Worm (Caenorhabditis elegans) whole organism, L3 larva: ENCODE results near the gene rcq-5.

Experiments
- daf-12 ChIP-seq: fragments of 150-350 bp; optimal IDR thresholded peaks from 2 replicates; lab custom pipeline; 2014; ENCODE audit warnings: missing biosample characterization, missing genetic modification reagents, missing genetic modification characterization
- nhr-67 ChIP-seq: fragments of 150-350 bp; optimal IDR thresholded peaks from 2 replicates; lab custom pipeline; 2014; ENCODE audit warnings: missing biosample characterization, missing genetic modification characterization
- ztf-11 ChIP-seq: fragments of 150-350 bp; optimal IDR thresholded peaks from 2 replicates; lab custom pipeline; 2014; ENCODE audit warnings: missing biosample characterization, missing genetic modification characterization

DNA sequence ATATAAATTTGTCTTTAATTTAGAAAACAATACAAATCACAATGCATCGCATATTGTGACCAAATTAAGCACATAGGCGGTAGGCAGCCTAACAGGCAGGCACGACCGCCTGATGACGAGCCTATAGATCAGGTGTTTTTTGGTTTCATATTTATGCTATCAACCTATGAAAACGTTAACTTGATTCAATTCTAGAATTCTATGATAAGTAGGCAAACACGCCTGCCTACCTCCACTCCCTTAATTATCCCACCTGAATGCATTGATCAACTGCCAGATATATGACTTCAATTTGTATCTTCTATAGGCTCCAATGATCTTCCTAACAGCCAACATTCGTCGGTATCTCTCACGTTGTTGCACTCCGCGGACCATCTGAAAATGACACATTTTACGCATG, 26.9 kb downstream of the rcq-5 start:
- TF ChIP-seq ztf-11 (tag; lab: Kevin White, UChicago), result no peak
- TF ChIP-seq nhr-67 (tag; lab: Kevin White, UChicago), result no peak
- TF ChIP-seq daf-12 (tag; lab: Kevin White, UChicago), result no peak
